Fruit fly (Drosophila melanogaster): ENCODE measurements around the gene Ziz.

Gene Ziz

DNA sequence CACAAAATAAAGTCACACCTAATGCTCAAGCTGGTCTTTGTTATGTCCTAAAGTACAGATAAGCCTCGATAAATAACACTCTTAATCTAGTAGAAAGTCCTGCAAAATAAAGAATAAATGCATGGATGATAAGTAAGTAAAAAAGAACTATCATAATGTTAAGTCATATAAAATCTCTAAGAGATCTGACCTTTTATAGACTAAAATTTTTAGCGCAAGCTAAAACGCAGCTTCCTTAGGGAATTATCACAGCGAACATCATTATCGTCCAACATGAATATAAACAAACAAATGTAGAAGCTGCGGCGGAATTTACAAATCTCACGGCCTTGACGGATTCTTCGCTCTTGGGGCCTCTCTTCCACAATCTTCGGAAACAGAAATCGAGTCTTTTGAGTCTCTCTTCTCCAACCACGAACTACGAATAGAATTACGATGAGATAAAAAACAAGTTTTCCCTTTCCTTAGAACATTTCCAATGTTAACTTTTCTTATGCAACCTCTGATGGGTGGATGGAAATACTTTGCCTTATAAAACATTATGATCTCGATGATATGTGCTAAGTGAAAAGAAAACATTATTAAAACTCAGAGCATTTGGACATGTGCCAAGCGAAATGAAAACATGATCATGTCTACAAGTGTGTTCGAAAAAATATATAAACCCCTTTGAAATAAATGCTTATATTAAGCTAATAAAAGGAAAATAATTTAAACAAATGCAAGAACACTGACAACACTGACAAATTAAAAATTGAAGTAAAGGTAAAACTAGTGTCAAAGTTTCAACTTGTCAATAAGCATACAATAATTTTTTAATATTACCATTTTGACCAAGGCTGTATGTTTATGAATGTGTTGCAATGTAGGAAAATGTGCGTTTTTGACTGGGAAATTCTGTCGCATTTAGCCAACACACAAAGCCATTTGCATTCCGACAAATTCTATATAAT is 1.5 kb downstream of the Ziz start (continued):
- peak; percentile 27 for TF ChIP-seq CG1603 (tag; optimal IDR thresholded peaks at IDR 0.05)
- TF ChIP-seq wdn (GFP tag; IDR thresholded peaks at IDR 0.05): peak; percentile 68
- TF ChIP-seq lola (GFP tag; optimal IDR thresholded peaks at IDR 0.05): peak in 1 of 3 experiments; percentile 51
- no peak for TF ChIP-seq CG13123 (GFP tag; optimal IDR thresholded peaks at IDR 0.05)
- peak; percentile 14 for TF ChIP-seq CG12299 (tag; optimal IDR thresholded peaks at IDR 0.05)
- TF ChIP-seq sisA (GFP tag; IDR thresholded peaks at IDR 0.05): no peak
- TF ChIP-seq CG2889 (GFP tag; IDR thresholded peaks at IDR 0.05): peak; percentile 55; the same call in 2 of the 3 replicates
- no peak for TF ChIP-seq tap (tag; optimal IDR thresholded peaks at IDR 0.05)
- peak; percentile 69 for TF ChIP-seq vvl (GFP tag; IDR thresholded peaks at IDR 0.05)
- peak; percentile 36; the same call in 1 of the 2 replicates for TF ChIP-seq CG10959 (GFP tag; IDR thresholded peaks at IDR 0.05)
- peak; percentile 42 for TF ChIP-seq CG18262 (tag; optimal IDR thresholded peaks at IDR 0.05)
- peak; percentile 34 for TF ChIP-seq CHES-1-like (GFP tag; optimal IDR thresholded peaks at IDR 0.05)
- TF ChIP-seq Taf1 (GFP tag; IDR thresholded peaks at IDR 0.05): no peak
- peak; percentile 29 for TF ChIP-seq D19A (tag; optimal IDR thresholded peaks at IDR 0.05)
- no peak for TF ChIP-seq abd-A (tag; optimal IDR thresholded peaks at IDR 0.05)
- TF ChIP-seq sim (GFP tag; IDR thresholded peaks at IDR 0.05): no peak
- TF ChIP-seq CG15011 (GFP tag; optimal IDR thresholded peaks at IDR 0.05): no peak
- no peak for TF ChIP-seq CG8478 (optimal IDR thresholded peaks at IDR 0.05)
- TF ChIP-seq CG7372 (GFP tag; IDR thresholded peaks at IDR 0.05): no peak
- TF ChIP-seq ato (GFP tag; IDR thresholded peaks at IDR 0.05; ENCODE audit: partially characterized antibody): no peak
- peak; percentile 25 for TF ChIP-seq CG17359 (tag; optimal IDR thresholded peaks at IDR 0.05)
- TF ChIP-seq Oaz (GFP tag; IDR thresholded peaks at IDR 0.05): no peak
- no peak for TF ChIP-seq lbe (GFP tag; optimal IDR thresholded peaks at IDR 0.05)
- TF ChIP-seq CG10147 (GFP tag; optimal IDR thresholded peaks at IDR 0.05): peak; percentile 32
- TF ChIP-seq Dip2 (GFP tag; IDR thresholded peaks at IDR 0.05): no peak
- peak; percentile 34 for TF ChIP-seq phol (tag; optimal IDR thresholded peaks at IDR 0.05)
- peak; percentile 35 for TF ChIP-seq CG9727 (GFP tag; optimal IDR thresholded peaks at IDR 0.05)
- no peak for TF ChIP-seq Side (GFP tag; optimal IDR thresholded peaks at IDR 0.05)
- TF ChIP-seq CG4404 (GFP tag; IDR thresholded peaks at IDR 0.05): no peak
- peak; percentile 38 for TF ChIP-seq tio (GFP tag; optimal IDR thresholded peaks at IDR 0.05)
- TF ChIP-seq CG18619 (GFP tag; optimal IDR thresholded peaks at IDR 0.05): peak; percentile 10
- peak; percentile 60 for TF ChIP-seq seq (GFP tag; IDR thresholded peaks at IDR 0.05)
- peak; percentile 56; the same call in 1 of the 2 replicates for TF ChIP-seq MBD-R2 (GFP tag; IDR thresholded peaks at IDR 0.05)
- peak; percentile 85 for TF ChIP-seq slbo (GFP tag; IDR thresholded peaks at IDR 0.05)
- no peak for TF ChIP-seq ham (GFP tag; IDR thresholded peaks at IDR 0.05)
- peak; percentile 45 for TF ChIP-seq CG12219 (GFP tag; optimal IDR thresholded peaks at IDR 0.05)
- TF ChIP-seq CG3407 (GFP tag; optimal IDR thresholded peaks at IDR 0.05): no peak
- peak; percentile 4 for TF ChIP-seq shn (GFP tag; optimal IDR thresholded peaks at IDR 0.05)
- no peak for TF ChIP-seq chm (GFP tag; IDR thresholded peaks at IDR 0.05)
- TF ChIP-seq CG12659 (GFP tag; optimal IDR thresholded peaks at IDR 0.05): peak; percentile 42
- TF ChIP-seq chinmo (GFP tag; IDR thresholded peaks at IDR 0.05; ENCODE audit: partially characterized antibody): no peak
- no peak for TF ChIP-seq CG16813 (GFP tag; IDR thresholded peaks at IDR 0.05; ENCODE audit: partially characterized antibody)
- peak; percentile 14; the same call in 1 of the 2 replicates for TF ChIP-seq Xrp1 (GFP tag; IDR thresholded peaks at IDR 0.05)
- no peak for TF ChIP-seq CG10321 (GFP tag; IDR thresholded peaks at IDR 0.05)
- no peak for TF ChIP-seq Hmx (GFP tag; optimal IDR thresholded peaks at IDR 0.05)
- TF ChIP-seq lab (GFP tag; optimal IDR thresholded peaks at IDR 0.05): peak; percentile 56
- TF ChIP-seq CG31224 (GFP tag; IDR thresholded peaks at IDR 0.05): no peak
- TF ChIP-seq Deaf1 (tag; optimal IDR thresholded peaks at IDR 0.05): peak; percentile 22
- peak in 1 of 2 experiments; percentile 45 for TF ChIP-seq dpn (GFP tag; optimal IDR thresholded peaks at IDR 0.05)

Measured in whole organism, embryonic.